Fruit fly (Drosophila melanogaster): ENCODE results near the gene CG3698.

Gene CG3698

dm6 chr3L:20798325-20798846 lies at the start of gene CG3698, which contains the start of gene tzn (continued):
- no peak for TF ChIP-seq Scr (GFP tag; IDR thresholded peaks at IDR 0.05; ENCODE audit: partially characterized antibody)
- peak; percentile 78 for TF ChIP-seq bowl (GFP tag; IDR thresholded peaks at IDR 0.05)
- peak; percentile 87 for TF ChIP-seq Dek (tag; optimal IDR thresholded peaks at IDR 0.05)
- peak; percentile 43 for TF ChIP-seq BEAF-32 (GFP tag; optimal IDR thresholded peaks at IDR 0.05)
- TF ChIP-seq Atf3 (GFP tag; optimal IDR thresholded peaks at IDR 0.05) = peak; percentile 45
- peak; percentile 88 for TF ChIP-seq CG6654 (GFP tag; optimal IDR thresholded peaks at IDR 0.05)
- TF ChIP-seq CG8388 (GFP tag; optimal IDR thresholded peaks at IDR 0.05) = peak; percentile 89
- peak; percentile 80 for TF ChIP-seq Bdp1 (GFP tag; optimal IDR thresholded peaks at IDR 0.05)
- no peak for TF ChIP-seq abd-A (tag; optimal IDR thresholded peaks at IDR 0.05)
- TF ChIP-seq CG11247 (GFP tag; IDR thresholded peaks at IDR 0.05) = peak; percentile 91
- TF ChIP-seq Drgx (GFP tag; IDR thresholded peaks at IDR 0.05) = peak; percentile 47; the same call in 1 of the 2 replicates
- peak; percentile 94 for TF ChIP-seq CG4328 (GFP tag; optimal IDR thresholded peaks at IDR 0.05)
- peak; percentile 88 for TF ChIP-seq CG4730 (GFP tag; IDR thresholded peaks at IDR 0.05)
- TF ChIP-seq CG7357 (GFP tag; IDR thresholded peaks at IDR 0.05) = peak; percentile 78; the same call in 2 of the 3 replicates
- TF ChIP-seq HLH4C (GFP tag; IDR thresholded peaks at IDR 0.05; ENCODE audit: partially characterized antibody) = no peak
- peak; percentile 85 for TF ChIP-seq gfzf (GFP tag; optimal IDR thresholded peaks at IDR 0.05)
- peak; percentile 71 for TF ChIP-seq CG4404 (GFP tag; IDR thresholded peaks at IDR 0.05)
- TF ChIP-seq Aef1 (GFP tag; IDR thresholded peaks at IDR 0.05) = peak; percentile 89
- TF ChIP-seq CG3407 (GFP tag; optimal IDR thresholded peaks at IDR 0.05) = peak; percentile 94
- peak; percentile 89 for TF ChIP-seq CoRest (tag; optimal IDR thresholded peaks at IDR 0.05)
- TF ChIP-seq Elba2 (GFP tag; optimal IDR thresholded peaks at IDR 0.05) = peak; percentile 57
- peak; percentile 91 for TF ChIP-seq Fer2 (tag; optimal IDR thresholded peaks at IDR 0.05)
- peak; percentile 90 for TF ChIP-seq CrebB (tag; optimal IDR thresholded peaks at IDR 0.05)
- peak; percentile 90 for TF ChIP-seq CG17802 (tag; optimal IDR thresholded peaks at IDR 0.05)
- TF ChIP-seq sd (tag; optimal IDR thresholded peaks at IDR 0.05) = no peak
- no peak for TF ChIP-seq dan (GFP tag; IDR thresholded peaks at IDR 0.05)
- peak; percentile 72 for TF ChIP-seq CG16863 (GFP tag; optimal IDR thresholded peaks at IDR 0.05)
- TF ChIP-seq Awh (GFP tag; IDR thresholded peaks at IDR 0.05) = peak; percentile 92
- peak; percentile 38 for TF ChIP-seq CG4282 (GFP tag; optimal IDR thresholded peaks at IDR 0.05)
- peak; percentile 80 for TF ChIP-seq klu (GFP tag; IDR thresholded peaks at IDR 0.05)
- peak; percentile 77 for TF ChIP-seq lilli (GFP tag; optimal IDR thresholded peaks at IDR 0.05)
- peak; percentile 94 for TF ChIP-seq H15 (GFP tag; IDR thresholded peaks at IDR 0.05)
- TF ChIP-seq shn (GFP tag; optimal IDR thresholded peaks at IDR 0.05) = peak; percentile 83
- TF ChIP-seq CG5180 (GFP tag; optimal IDR thresholded peaks at IDR 0.05) = no peak
- TF ChIP-seq bab2 (GFP tag; optimal IDR thresholded peaks at IDR 0.05) = peak; percentile 77
- TF ChIP-seq toy (GFP tag; IDR thresholded peaks at IDR 0.05) = peak; percentile 85
- TF ChIP-seq CG1832 (GFP tag; optimal IDR thresholded peaks at IDR 0.05) = no peak
- TF ChIP-seq CG18599 (GFP tag; optimal IDR thresholded peaks at IDR 0.05) = peak; percentile 93
- TF ChIP-seq CG15696 (tag; optimal IDR thresholded peaks at IDR 0.05) = peak; percentile 72
- TF ChIP-seq Bgb (GFP tag; IDR thresholded peaks at IDR 0.05; ENCODE audit: partially characterized antibody) = no peak
- peak; percentile 89 for TF ChIP-seq CG4617 (GFP tag; optimal IDR thresholded peaks at IDR 0.05; ENCODE audit: borderline replicate concordance)
- TF ChIP-seq hbn (GFP tag; IDR thresholded peaks at IDR 0.05; ENCODE audit: partially characterized antibody) = peak; percentile 14; the same call in 1 of the 2 replicates
- TF ChIP-seq CG11093 (GFP tag; IDR thresholded peaks at IDR 0.05) = no peak; the same call in 2 of the 3 replicates
- TF ChIP-seq tll (GFP tag; optimal IDR thresholded peaks at IDR 0.05) = peak in 1 of 2 experiments; percentile 61
- peak; percentile 99 for TF ChIP-seq Hmr (GFP tag; optimal IDR thresholded peaks at IDR 0.05)
- TF ChIP-seq CG12104 (GFP tag; optimal IDR thresholded peaks at IDR 0.05) = peak; percentile 94
- no peak for TF ChIP-seq yki (optimal IDR thresholded peaks at IDR 0.05)
- TF ChIP-seq otp (GFP tag; IDR thresholded peaks at IDR 0.05) = peak; percentile 96
- TF ChIP-seq CG1233 (GFP tag; optimal IDR thresholded peaks at IDR 0.05) = peak; percentile 97
- TF ChIP-seq CG11723 (GFP tag; optimal IDR thresholded peaks at IDR 0.05) = peak; percentile 90

Measured in whole organism, embryonic.